Fruit fly (Drosophila melanogaster) whole organism, embryonic: ENCODE measurements around the gene mldr.

ENCODE experiments used
- Bdp1 ChIP-seq: fragments of 200-800 bp; sonication (Bioruptor generic); optimal IDR thresholded peaks from 3 replicates; lab custom pipeline; 2016; ENCODE audit warnings: missing biosample characterization, missing genetic modification characterization
- CG10654 ChIP-seq: fragments of 200-800 bp; sonication (Bioruptor generic); optimal IDR thresholded peaks from 2 replicates; lab custom pipeline; 2016; ENCODE audit warnings: missing biosample characterization, missing genetic modification characterization
- CG10979 ChIP-seq: fragments of 200-800 bp; sonication (Bioruptor generic); optimal IDR thresholded peaks from 2 replicates; lab custom pipeline; 2018; ENCODE audit warnings: missing biosample characterization, mild to moderate bottlenecking, missing genetic modification characterization, moderate library complexity
- CG12391 ChIP-seq: fragments of 200-800 bp; sonication (Bioruptor generic); optimal IDR thresholded peaks from 3 replicates; lab custom pipeline; 2018; ENCODE audit warnings: missing biosample characterization, mild to moderate bottlenecking, missing genetic modification characterization, moderate library complexity
- CG12769 ChIP-seq: fragments of 200-800 bp; sonication (Bioruptor generic); optimal IDR thresholded peaks from 2 replicates; lab custom pipeline; 2019; ENCODE audit warnings: missing biosample characterization, mild to moderate bottlenecking, missing genetic modification characterization, moderate library complexity
- CG13296 ChIP-seq: fragments of 200-800 bp; sonication (Bioruptor generic); optimal IDR thresholded peaks from 3 replicates; lab custom pipeline; 2018; ENCODE audit warnings: missing biosample characterization, mild to moderate bottlenecking, missing genetic modification characterization
- CG15011 ChIP-seq: fragments of 200-800 bp; sonication (Bioruptor generic); optimal IDR thresholded peaks from 3 replicates; lab custom pipeline; 2018; ENCODE audit warnings: missing biosample characterization, mild to moderate bottlenecking, missing genetic modification characterization
- CG1603 ChIP-seq: fragments of 200-800 bp; sonication (Bioruptor generic); optimal IDR thresholded peaks from 2 replicates; lab custom pipeline; 2019; ENCODE audit warnings: missing biosample characterization, mild to moderate bottlenecking, missing genetic modification characterization, moderate library complexity
- CG17186 ChIP-seq: fragments of 200-800 bp; sonication (Bioruptor generic); optimal IDR thresholded peaks from 3 replicates; lab custom pipeline; 2017; ENCODE audit warnings: missing biosample characterization, missing genetic modification reagents, missing genetic modification characterization
- CG18476 ChIP-seq: fragments of 200-800 bp; sonication (Bioruptor generic); optimal IDR thresholded peaks from 2 replicates; lab custom pipeline; 2016; ENCODE audit warnings: missing biosample characterization, mild to moderate bottlenecking, missing genetic modification characterization
- CG18599 ChIP-seq: fragments of 200-800 bp; sonication (Bioruptor generic); optimal IDR thresholded peaks from 3 replicates; lab custom pipeline; 2017; ENCODE audit warnings: missing biosample characterization, missing genetic modification characterization, mild to moderate bottlenecking, moderate library complexity, missing genetic modification reagents
- CG2875 ChIP-seq: fragments of 200-800 bp; sonication (Bioruptor generic); optimal IDR thresholded peaks from 2 replicates; lab custom pipeline; 2017; ENCODE audit warnings: missing biosample characterization, mild to moderate bottlenecking, missing genetic modification characterization, missing genetic modification reagents
- CG30431 ChIP-seq: fragments of 200-800 bp; sonication (Bioruptor generic); optimal IDR thresholded peaks from 2 replicates; lab custom pipeline; 2017; ENCODE audit warnings: missing biosample characterization, missing genetic modification characterization
- CG42726 ChIP-seq: fragments of 200-800 bp; sonication (Bioruptor generic); IDR thresholded peaks from 2 replicates; pipeline ENCODE4 v1.3.6; 2022; ENCODE audit warnings: missing biosample characterization, missing genetic modification characterization; ENCODE audit not compliant: partially characterized antibody
- CG4617 ChIP-seq: fragments of 200-800 bp; sonication (Bioruptor generic); optimal IDR thresholded peaks from 3 replicates; lab custom pipeline; 2016; ENCODE audit warnings: missing biosample characterization, missing genetic modification characterization, borderline replicate concordance
- CG5245 ChIP-seq: fragments of 200-800 bp; sonication (Bioruptor generic); optimal IDR thresholded peaks from 3 replicates; lab custom pipeline; 2016; ENCODE audit warnings: missing biosample characterization, missing genetic modification characterization
- CG5953 ChIP-seq: fragments of 200-800 bp; sonication (Bioruptor generic); IDR thresholded peaks from 2 replicates; pipeline ENCODE4 v1.3.6; 2022; ENCODE audit warnings: missing biosample characterization, missing genetic modification characterization
- CG6791 ChIP-seq: fragments of 200-800 bp; sonication (Bioruptor generic); IDR thresholded peaks from 3 replicates; pipeline ENCODE4 v1.3.6; 2022; ENCODE audit warnings: missing biosample characterization, missing genetic modification characterization; ENCODE audit not compliant: partially characterized antibody
- CG7786 ChIP-seq: fragments of 200-800 bp; sonication (Bioruptor generic); optimal IDR thresholded peaks from 2 replicates; lab custom pipeline; 2016; ENCODE audit warnings: missing biosample characterization, missing genetic modification characterization
- CG8290 ChIP-seq, 3 experiments: fragments of 200-800 bp; sonication (Bioruptor generic); optimal IDR thresholded peaks; 2 replicates each; lab custom pipeline; 2016 to 2019; ENCODE audit warnings: missing biosample characterization in 3 of 3, missing genetic modification characterization in 3 of 3, mild to moderate bottlenecking in 2 of 3, moderate library complexity in 1 of 3
- CG8944 ChIP-seq: fragments of 200-800 bp; sonication (Bioruptor generic); optimal IDR thresholded peaks from 3 replicates; lab custom pipeline; 2016; ENCODE audit warnings: missing biosample characterization, missing genetic modification characterization
- D19B ChIP-seq: fragments of 200-800 bp; sonication (Bioruptor generic); optimal IDR thresholded peaks from 2 replicates; lab custom pipeline; 2017; ENCODE audit warnings: missing biosample characterization, mild to moderate bottlenecking, missing genetic modification characterization
- Dbx ChIP-seq: fragments of 200-800 bp; sonication (Bioruptor generic); IDR thresholded peaks from 3 replicates; pipeline ENCODE4 v1.3.6; 2022; ENCODE audit warnings: missing biosample characterization, missing genetic modification characterization
- Dp ChIP-seq: fragments of 200-800 bp; sonication (Bioruptor generic); optimal IDR thresholded peaks from 2 replicates; lab custom pipeline; 2018; ENCODE audit warnings: missing biosample characterization, mild to moderate bottlenecking, missing genetic modification characterization, moderate library complexity
- ERR ChIP-seq: fragments of 200-800 bp; sonication (Bioruptor generic); optimal IDR thresholded peaks from 2 replicates; lab custom pipeline; 2016; ENCODE audit warnings: missing biosample characterization, missing genetic modification characterization
- H15 ChIP-seq: fragments of 200-800 bp; sonication (Bioruptor generic); IDR thresholded peaks from 3 replicates; pipeline ENCODE4 v1.3.6; 2022; ENCODE audit warnings: missing biosample characterization, missing genetic modification characterization
- H2.0 ChIP-seq: fragments of 200-800 bp; sonication (Bioruptor generic); IDR thresholded peaks from 2 replicates; pipeline ENCODE4 v1.3.6; 2022; ENCODE audit warnings: missing biosample characterization, missing genetic modification characterization
- NC2β ChIP-seq: fragments of 200-800 bp; sonication (Bioruptor generic); optimal IDR thresholded peaks from 2 replicates; lab custom pipeline; 2016; ENCODE audit warnings: missing biosample characterization, missing genetic modification characterization
- Ptx1 ChIP-seq: fragments of 200-800 bp; sonication (Bioruptor generic); IDR thresholded peaks from 2 replicates; pipeline ENCODE4 v1.3.6; 2022; ENCODE audit warnings: missing biosample characterization, missing genetic modification characterization
- Taf1 ChIP-seq: fragments of 200-800 bp; sonication (Bioruptor generic); IDR thresholded peaks from 2 replicates; pipeline ENCODE4 v1.3.6; 2022; ENCODE audit warnings: missing biosample characterization, missing genetic modification characterization
- Usf ChIP-seq: fragments of 200-800 bp; sonication (Bioruptor generic); optimal IDR thresholded peaks from 2 replicates; lab custom pipeline; 2017; ENCODE audit warnings: missing genotype, missing biosample characterization, missing genetic modification characterization
- ara ChIP-seq: fragments of 200-800 bp; sonication (Bioruptor generic); IDR thresholded peaks from 2 replicates; pipeline ENCODE4 v1.3.6; 2022; ENCODE audit warnings: missing biosample characterization, missing genetic modification characterization
- az2 ChIP-seq: fragments of 200-800 bp; sonication (Bioruptor generic); optimal IDR thresholded peaks from 3 replicates; lab custom pipeline; 2016; ENCODE audit warnings: missing biosample characterization, missing genetic modification characterization
- bsh ChIP-seq, 2 experiments: fragments of 200-800 bp; sonication (Bioruptor generic); optimal IDR thresholded peaks; 2 replicates each; lab custom pipeline; 2017 to 2018; ENCODE audit warnings: mild to moderate bottlenecking in 2 of 2, missing biosample characterization in 2 of 2, missing genetic modification characterization in 2 of 2, moderate library complexity in 1 of 2
- caup ChIP-seq: fragments of 200-800 bp; sonication (Bioruptor generic); optimal IDR thresholded peaks from 3 replicates; lab custom pipeline; 2017; ENCODE audit warnings: missing biosample characterization, mild to moderate bottlenecking, missing genetic modification characterization, moderate library complexity; ENCODE audit not compliant: severe bottlenecking
- chn ChIP-seq: fragments of 200-800 bp; sonication (Bioruptor generic); optimal IDR thresholded peaks from 2 replicates; lab custom pipeline; 2016; ENCODE audit warnings: missing biosample characterization, missing genetic modification characterization
- corto ChIP-seq: fragments of 200-800 bp; sonication (Bioruptor generic); optimal IDR thresholded peaks from 2 replicates; lab custom pipeline; 2016; ENCODE audit warnings: missing biosample characterization, mild to moderate bottlenecking, missing genetic modification characterization, moderate library complexity
- crc ChIP-seq: fragments of 200-800 bp; sonication (Bioruptor generic); optimal IDR thresholded peaks from 2 replicates; lab custom pipeline; 2016; ENCODE audit warnings: missing biosample characterization, missing genetic modification characterization
- emc ChIP-seq: fragments of 200-800 bp; sonication (Bioruptor generic); optimal IDR thresholded peaks from 2 replicates; lab custom pipeline; 2016; ENCODE audit warnings: missing biosample characterization, missing genetic modification characterization
- eyg ChIP-seq: fragments of 200-800 bp; sonication (Bioruptor generic); optimal IDR thresholded peaks from 3 replicates; lab custom pipeline; 2016; ENCODE audit warnings: missing biosample characterization, missing genetic modification characterization
- ind ChIP-seq: fragments of 200-800 bp; sonication (Bioruptor generic); optimal IDR thresholded peaks from 3 replicates; lab custom pipeline; 2016; ENCODE audit warnings: missing biosample characterization, missing genetic modification characterization
- jigr1 ChIP-seq: fragments of 200-800 bp; sonication (Bioruptor generic); IDR thresholded peaks from 3 replicates; pipeline ENCODE4 v1.3.6; 2022; ENCODE audit warnings: missing biosample characterization, missing genetic modification characterization
- kay ChIP-seq: fragments of 200-800 bp; sonication (Bioruptor generic); optimal IDR thresholded peaks from 2 replicates; lab custom pipeline; 2016; ENCODE audit warnings: missing biosample characterization, missing genetic modification characterization
- klu ChIP-seq: fragments of 200-800 bp; sonication (Bioruptor generic); IDR thresholded peaks from 2 replicates; pipeline ENCODE4 v1.3.6; 2022; ENCODE audit warnings: missing biosample characterization, missing genetic modification characterization
- kni ChIP-seq: fragments of 200-800 bp; sonication (Bioruptor generic); optimal IDR thresholded peaks from 3 replicates; lab custom pipeline; 2017; ENCODE audit warnings: mild to moderate bottlenecking, missing biosample characterization, missing genetic modification reagents, missing genetic modification characterization
- mld ChIP-seq: fragments of 200-800 bp; sonication (Bioruptor generic); IDR thresholded peaks from 3 replicates; pipeline ENCODE4 v1.3.6; 2022; ENCODE audit warnings: missing biosample characterization, missing genetic modification characterization; ENCODE audit not compliant: partially characterized antibody
- nau ChIP-seq: fragments of 200-800 bp; sonication (Bioruptor generic); optimal IDR thresholded peaks from 3 replicates; lab custom pipeline; 2017; ENCODE audit warnings: missing biosample characterization, mild to moderate bottlenecking, missing genetic modification characterization, missing genetic modification reagents
- oc ChIP-seq: fragments of 200-800 bp; sonication (Bioruptor generic); optimal IDR thresholded peaks from 2 replicates; lab custom pipeline; 2018; ENCODE audit warnings: missing biosample characterization, mild to moderate bottlenecking, missing genetic modification characterization, moderate library complexity
- org-1 ChIP-seq: fragments of 200-800 bp; sonication (Bioruptor generic); optimal IDR thresholded peaks from 2 replicates; lab custom pipeline; 2017; ENCODE audit warnings: missing biosample characterization, missing genetic modification characterization
- ro ChIP-seq: fragments of 200-800 bp; sonication (Bioruptor generic); IDR thresholded peaks from 2 replicates; pipeline ENCODE4 v1.3.6; 2022; ENCODE audit warnings: missing biosample characterization, missing genetic modification characterization
- z ChIP-seq: fragments of 200-800 bp; sonication (Bioruptor generic); IDR thresholded peaks from 3 replicates; pipeline ENCODE4 v1.3.6; 2022; ENCODE audit warnings: missing biosample characterization, missing genetic modification characterization

Gene mldr

DNA sequence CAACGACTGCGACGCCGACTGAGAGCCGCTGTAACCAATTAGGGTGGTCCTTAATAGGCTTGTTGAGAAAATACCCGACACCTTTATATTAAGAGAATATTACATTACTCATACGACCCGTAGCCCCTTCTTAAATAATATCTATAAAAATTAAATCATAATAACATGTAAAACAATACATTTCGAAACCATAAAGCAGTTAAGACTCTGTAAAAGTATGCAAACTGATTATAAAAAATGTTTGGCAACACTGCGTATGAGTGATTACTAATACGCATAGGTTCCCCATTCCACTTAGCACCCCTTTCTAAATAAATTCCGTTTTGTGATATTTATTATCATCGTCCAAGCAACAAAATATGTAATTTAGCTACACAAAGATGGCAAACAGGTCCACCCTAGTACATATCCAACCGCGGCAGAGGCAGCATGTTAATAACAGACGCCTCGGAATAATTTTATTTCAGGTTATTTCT lies 49.5 kb downstream of the mldr start (continued):
- no peak for TF ChIP-seq NC2β (GFP tag; lab: Kevin White, UChicago)
- TF ChIP-seq corto (GFP tag; lab: Kevin White, UChicago): peak; percentile 15
- TF ChIP-seq chn (GFP tag; lab: Kevin White, UChicago): no peak
- TF ChIP-seq nau: peak; percentile 81
- TF ChIP-seq CG7786 (GFP tag; lab: Kevin White, UChicago): peak; percentile 33
- no peak for TF ChIP-seq CG8944 (GFP tag; lab: Kevin White, UChicago)
- TF ChIP-seq eyg: peak; percentile 10
- peak; percentile 55; the same call in 1 of the 3 replicates for TF ChIP-seq H15 (GFP tag; lab: Robert Waterston, UW)
- TF ChIP-seq ara (GFP tag; lab: Robert Waterston, UW): no peak
- peak; percentile 71 for TF ChIP-seq D19B
- TF ChIP-seq CG1603: peak; percentile 27
- no peak for TF ChIP-seq mld (GFP tag; lab: Robert Waterston, UW)
- peak; percentile 74 for TF ChIP-seq ind
- 0 out of 2 replicates have a peak, but pooled peaks have one; percentile 23 for TF ChIP-seq H2.0 (GFP tag; lab: Robert Waterston, UW)
- no peak for TF ChIP-seq emc (GFP tag; lab: Kevin White, UChicago)
- TF ChIP-seq oc (tag; lab: Kevin White, UChicago): no peak
- TF ChIP-seq CG10979 (tag; lab: Kevin White, UChicago): peak; percentile 83
- peak; percentile 84 for TF ChIP-seq CG18599 (GFP tag; lab: Kevin White, UChicago)
- TF ChIP-seq Dbx (GFP tag; lab: Robert Waterston, UW): no peak
- TF ChIP-seq org-1 (GFP tag; lab: Kevin White, UChicago): peak; percentile 82
- TF ChIP-seq CG5953 (GFP tag; lab: Robert Waterston, UW): no peak
- peak; percentile 72 for TF ChIP-seq CG12391 (tag; lab: Kevin White, UChicago)
- peak; percentile 33 for TF ChIP-seq CG30431 (GFP tag; lab: Kevin White, UChicago)
- TF ChIP-seq CG8290 (GFP tag; optimal IDR thresholded peaks at IDR 0.05; lab: Kevin White, UChicago): peak; percentile 30
- peak; percentile 6 to 64 for TF ChIP-seq CG8290 (tag; optimal IDR thresholded peaks at IDR 0.05; lab: Kevin White, UChicago)
- TF ChIP-seq CG17186 (GFP tag; lab: Kevin White, UChicago): no peak
- no peak for TF ChIP-seq z
- peak; percentile 8 for TF ChIP-seq Bdp1
- TF ChIP-seq ERR (GFP tag; lab: Kevin White, UChicago): no peak
- peak; percentile 62 to 86 for TF ChIP-seq bsh (GFP tag; optimal IDR thresholded peaks at IDR 0.05; lab: Kevin White, UChicago)
- TF ChIP-seq caup (GFP tag; lab: Kevin White, UChicago): peak; percentile 71
- TF ChIP-seq Usf: peak; percentile 67
- peak; percentile 13 for TF ChIP-seq crc (GFP tag; lab: Kevin White, UChicago)
- peak; percentile 77 for TF ChIP-seq CG15011 (GFP tag; lab: Kevin White, UChicago)
- peak; percentile 57 for TF ChIP-seq CG10654 (GFP tag; lab: Kevin White, UChicago)
- no peak for TF ChIP-seq kay
- no peak for TF ChIP-seq CG42726 (GFP tag; lab: Robert Waterston, UW)
- peak; percentile 39 for TF ChIP-seq CG12769 (tag; lab: Kevin White, UChicago)
- peak; percentile 68 for TF ChIP-seq CG2875 (GFP tag; lab: Kevin White, UChicago)
- peak; percentile 83 for TF ChIP-seq CG13296 (GFP tag; lab: Kevin White, UChicago)

DNA sequence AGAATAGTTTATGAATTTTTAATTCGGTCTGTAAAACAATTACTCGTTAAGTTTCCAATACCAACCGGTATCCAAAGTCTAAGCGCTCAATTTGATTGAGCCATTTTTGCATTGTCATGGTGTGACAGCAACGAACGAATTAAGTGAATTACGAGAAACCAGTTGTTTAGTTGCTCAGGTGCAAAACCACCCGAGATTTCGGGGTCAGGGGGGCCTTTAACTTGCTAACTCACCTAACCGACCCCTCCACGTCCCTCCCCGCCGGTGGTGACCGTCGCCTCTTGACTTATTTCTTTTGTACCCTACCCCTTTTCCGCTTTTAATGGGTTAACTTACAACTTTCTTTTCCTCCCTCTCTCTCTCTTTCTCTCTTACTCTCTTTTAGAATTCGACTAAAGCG lies 50.6 kb downstream of the mldr start:
- no peak for TF ChIP-seq CG17186 (GFP tag; lab: Kevin White, UChicago)
- no peak for TF ChIP-seq CG5245 (GFP tag; lab: Kevin White, UChicago)
- TF ChIP-seq oc (tag; lab: Kevin White, UChicago): peak; percentile 5
- TF ChIP-seq jigr1 (GFP tag; lab: Robert Waterston, UW): no peak
- no peak for TF ChIP-seq kni (GFP tag; lab: Kevin White, UChicago)
- TF ChIP-seq CG4617 (GFP tag; lab: Kevin White, UChicago): no peak
- no peak for TF ChIP-seq klu (GFP tag; lab: Robert Waterston, UW)
- TF ChIP-seq ro (GFP tag; lab: Robert Waterston, UW): no peak
- no peak for TF ChIP-seq CG6791 (GFP tag; lab: Robert Waterston, UW)
- TF ChIP-seq Ptx1 (GFP tag; lab: Robert Waterston, UW): no peak
- TF ChIP-seq az2 (GFP tag; lab: Kevin White, UChicago): no peak
- TF ChIP-seq Dp: no peak
- TF ChIP-seq Taf1 (GFP tag; lab: Robert Waterston, UW): no peak
- no peak for TF ChIP-seq CG18476 (GFP tag; lab: Kevin White, UChicago)
